Worm (Caenorhabditis elegans): ENCODE results near the gene egrh-3.
A peak's percentile ranks its signal among the peaks of the same experiment; 100 is the strongest.
"Not testable (repeated sequence)": the region's sequence is repeated elsewhere in the genome, so short reads cannot be mapped to it uniquely, and the experiment has no call there.

egrh-3 gene

DNA sequence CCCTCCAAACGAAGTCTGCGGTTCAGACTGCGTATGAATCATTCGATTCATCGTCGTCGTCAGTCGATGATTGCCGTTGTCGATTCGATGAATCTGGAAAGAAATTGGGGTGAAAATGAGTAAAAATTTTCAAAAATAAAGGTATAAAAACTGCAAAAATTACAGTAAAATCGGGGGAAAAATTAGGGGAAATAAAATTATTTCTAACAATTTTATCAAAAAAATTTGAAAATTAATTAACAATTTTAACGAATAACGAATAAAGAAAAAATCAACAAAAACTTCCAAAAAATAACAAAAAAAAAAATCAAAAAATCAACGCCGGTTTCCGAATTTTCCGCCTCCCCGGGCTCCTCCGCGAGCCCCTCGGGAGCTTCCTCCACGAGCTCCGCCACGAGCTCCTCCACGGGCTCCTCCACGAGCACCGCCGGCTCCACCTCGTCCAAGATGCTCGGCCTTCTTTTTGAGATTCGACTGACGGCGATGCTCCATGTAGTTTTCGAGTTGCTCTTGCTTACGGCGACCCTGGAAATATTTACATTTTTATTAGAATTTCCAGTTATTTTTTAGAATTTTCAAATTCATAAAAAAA is at the start of gene egrh-3:
Gene egrh-3 (minus strand): TSS at position 51 of the 592 bp plus-strand sequence.
- TF ChIP-seq lsy-2 (tag; optimal IDR thresholded peaks at IDR 0.05) (no peak), zip-8 (tag; optimal IDR thresholded peaks at IDR 0.05) (no peak), ceh-39 (tag; optimal IDR thresholded peaks at IDR 0.05) (no peak)

DNA sequence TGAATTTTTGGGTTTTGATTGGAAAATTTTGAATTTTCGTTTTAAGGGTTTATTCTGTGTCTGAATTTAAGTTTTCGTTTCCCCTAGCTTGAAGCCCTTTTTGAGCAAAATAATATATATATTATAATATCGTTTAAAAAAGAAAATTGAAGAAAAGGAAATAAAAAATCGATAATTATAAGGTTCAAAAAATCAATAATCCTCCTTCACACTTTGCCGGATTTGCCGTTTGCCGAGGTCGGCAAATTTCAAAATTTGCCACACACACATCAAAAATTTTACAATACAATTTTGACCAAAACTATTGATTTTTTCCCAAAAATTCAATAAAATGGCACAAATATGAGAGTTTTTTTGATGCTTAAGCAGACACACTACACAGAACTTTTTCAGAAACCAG is 48.0 kb upstream of the egrh-3 start:
- TF ChIP-seq mls-2 (tag; optimal IDR thresholded peaks at IDR 0.05): no peak
- TF ChIP-seq sem-2 (GFP tag; optimal IDR thresholded peaks at IDR 0.05): no peak
- no peak for TF ChIP-seq mep-1 (tag; optimal IDR thresholded peaks at IDR 0.05)
- TF ChIP-seq ham-2 (GFP tag; optimal IDR thresholded peaks at IDR 0.05): no peak
- TF ChIP-seq lin-13 (tag; optimal IDR thresholded peaks at IDR 0.05): no peak
- no peak for TF ChIP-seq nhr-28 (tag; optimal IDR thresholded peaks at IDR 0.05)
- no peak for TF ChIP-seq mab-5 (tag; optimal IDR thresholded peaks at IDR 0.05)
- TF ChIP-seq elt-1 (tag; optimal IDR thresholded peaks at IDR 0.05; ENCODE audit: borderline replicate concordance, insufficient read depth): no peak
- no peak for TF ChIP-seq ceh-39 (tag; optimal IDR thresholded peaks at IDR 0.05)
- TF ChIP-seq cnd-1 (tag; optimal IDR thresholded peaks at IDR 0.05): no peak
- TF ChIP-seq snpc-4 (tag; optimal IDR thresholded peaks at IDR 0.05): no peak
- no peak for TF ChIP-seq M03D4.4 (tag; optimal IDR thresholded peaks at IDR 0.05)

ce11 chrIV:2734675-2735074 is 46.1 kb upstream of the egrh-3 start:
- TF ChIP-seq nhr-28 (tag; optimal IDR thresholded peaks at IDR 0.05) (no peak), snpc-4 (tag; optimal IDR thresholded peaks at IDR 0.05) (no peak), sem-2 (GFP tag; optimal IDR thresholded peaks at IDR 0.05) (no peak), blmp-1 (tag; optimal IDR thresholded peaks at IDR 0.05) (no peak), drap-1 (GFP tag; optimal IDR thresholded peaks at IDR 0.05) (no peak), elt-3 (tag; optimal IDR thresholded peaks at IDR 0.05) (no peak), zip-8 (tag; optimal IDR thresholded peaks at IDR 0.05) (no peak), lin-13 (tag; optimal IDR thresholded peaks at IDR 0.05) (no peak), nhr-12 (tag; optimal IDR thresholded peaks at IDR 0.05) (no peak)

DNA sequence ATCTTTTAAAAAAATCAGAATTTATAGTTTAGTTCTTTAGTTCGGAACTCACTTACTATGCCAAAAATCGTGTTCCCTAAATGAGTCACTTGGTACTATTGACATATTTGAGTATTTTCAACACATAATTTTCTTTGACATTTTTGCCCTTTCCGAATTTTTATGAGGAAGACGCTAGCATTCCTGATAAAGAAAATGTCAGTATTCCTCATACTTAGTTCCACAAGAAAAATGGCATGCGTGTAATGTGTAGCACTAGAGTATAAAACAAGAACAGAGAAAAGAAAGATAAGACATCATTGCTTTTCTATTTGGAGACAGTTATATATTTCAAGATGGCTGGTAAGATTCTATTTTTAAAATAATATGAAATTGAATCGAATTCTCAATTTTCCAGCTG is 41.4 kb upstream of the egrh-3 start, which contains the start of gene Y94H6A.2:
Gene Y94H6A.2 (plus strand): TSS at position 336 of the 400 bp plus-strand sequence.
- no peak for TF ChIP-seq mep-1 (tag; optimal IDR thresholded peaks at IDR 0.05)
- no peak for TF ChIP-seq hlh-1 (tag; optimal IDR thresholded peaks at IDR 0.05)
- no peak for TF ChIP-seq nhr-28 (tag; optimal IDR thresholded peaks at IDR 0.05)
- TF ChIP-seq unc-120 (tag; optimal IDR thresholded peaks at IDR 0.05; ENCODE audit: poor library complexity, severe bottlenecking): no peak
- no peak for TF ChIP-seq sem-2 (GFP tag; optimal IDR thresholded peaks at IDR 0.05)

DNA sequence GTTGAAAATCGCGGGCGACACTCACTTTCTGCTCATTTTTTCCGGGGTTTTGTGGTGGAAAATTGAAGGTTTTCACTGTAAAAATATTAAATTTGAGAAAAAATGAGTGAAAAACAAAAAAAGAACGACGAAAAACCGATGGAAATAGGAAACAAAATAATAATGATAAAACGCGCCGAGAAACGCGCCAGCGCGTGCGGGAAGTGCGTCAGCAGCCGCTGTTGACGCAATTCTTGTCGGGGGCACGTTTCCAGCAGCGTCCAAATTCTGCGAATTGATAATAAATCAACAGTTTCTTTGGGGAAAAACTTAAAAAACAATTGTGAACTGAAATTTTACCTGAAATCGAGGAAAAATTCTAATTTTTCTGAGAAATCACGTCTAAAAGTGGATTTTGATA is 37.2 kb upstream of the egrh-3 start, which contains the start of gene ubxn-2:
Gene ubxn-2 (minus strand): TSS at position 36 of the 400 bp plus-strand sequence.
- TF ChIP-seq tbx-8 (GFP tag; optimal IDR thresholded peaks at IDR 0.05) (peak; percentile 24), nhr-2 (tag; optimal IDR thresholded peaks at IDR 0.05) (no peak), nhr-12 (tag; optimal IDR thresholded peaks at IDR 0.05) (no peak), M03D4.4 (tag; optimal IDR thresholded peaks at IDR 0.05) (peak; percentile 45), nhr-28 (tag; optimal IDR thresholded peaks at IDR 0.05) (no peak), hlh-1 (tag; optimal IDR thresholded peaks at IDR 0.05) (peak; percentile 13), mls-2 (tag; optimal IDR thresholded peaks at IDR 0.05) (no peak), pha-4 (tag; optimal IDR thresholded peaks at IDR 0.05) (peak; percentile 57), unc-39 (tag; optimal IDR thresholded peaks at IDR 0.05) (no peak), snpc-4 (tag; optimal IDR thresholded peaks at IDR 0.05) (no peak), nhr-76 (tag; optimal IDR thresholded peaks at IDR 0.05) (no peak), unc-62 (GFP tag; optimal IDR thresholded peaks at IDR 0.05) (no peak), nhr-237 (tag; optimal IDR thresholded peaks at IDR 0.05) (peak; percentile 30), lin-13 (tag; optimal IDR thresholded peaks at IDR 0.05) (peak; percentile 73), ceh-83 (GFP tag; optimal IDR thresholded peaks at IDR 0.05) (no peak), sptf-1 (tag; optimal IDR thresholded peaks at IDR 0.05) (peak; percentile 56), elt-1 (tag; optimal IDR thresholded peaks at IDR 0.05; ENCODE audit: borderline replicate concordance, insufficient read depth) (no peak), ceh-39 (tag; optimal IDR thresholded peaks at IDR 0.05) (peak; percentile 22), elt-3 (tag; optimal IDR thresholded peaks at IDR 0.05) (no peak), lsy-2 (tag; optimal IDR thresholded peaks at IDR 0.05) (peak; percentile 75), mep-1 (tag; optimal IDR thresholded peaks at IDR 0.05) (peak; percentile 60)

- TF ChIP-seq hlh-1 (tag; optimal IDR thresholded peaks at IDR 0.05); mab-5 (tag; optimal IDR thresholded peaks at IDR 0.05); lin-32 (GFP tag; optimal IDR thresholded peaks at IDR 0.05): not testable (repeated sequence)
Measured at ce11 chrIV:2719734-2720133, 31.2 kb upstream of the egrh-3 start, which contains the start of gene ndua-12. ndua-12 (minus strand) TSS chrIV:2719834.

Data from whole organism, mixed stage, embryonic.